Worm (Caenorhabditis elegans): ENCODE data around the gene W02B12.1.

DNA sequence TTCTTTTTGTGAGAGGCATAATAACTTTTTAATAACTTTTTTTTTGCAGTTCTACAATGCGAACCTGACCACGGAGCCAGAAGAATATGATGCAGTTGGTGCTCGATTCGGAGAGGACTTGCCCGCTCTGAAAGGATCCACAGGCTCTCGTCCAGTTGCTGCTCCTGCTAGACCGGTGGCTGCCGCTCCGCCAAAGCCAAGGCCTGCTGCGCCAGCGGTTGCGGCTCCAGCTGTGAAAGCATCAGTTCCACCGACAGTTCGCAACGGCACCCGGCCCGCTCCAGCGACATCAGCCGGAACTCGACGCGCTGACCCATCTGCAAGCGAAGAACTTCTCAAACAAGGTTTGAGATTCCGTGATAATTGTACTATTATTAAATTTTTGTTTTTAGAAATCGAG lies 5.7 kb upstream of the W02B12.1 start:
- no peak for TF ChIP-seq drap-1 (GFP tag; optimal IDR thresholded peaks at IDR 0.05)
- no peak for TF ChIP-seq pha-4 (tag; optimal IDR thresholded peaks at IDR 0.05)
- TF ChIP-seq ztf-11 (tag; optimal IDR thresholded peaks at IDR 0.05) = no peak
- TF ChIP-seq nhr-237 (tag; optimal IDR thresholded peaks at IDR 0.05) = no peak
- no peak for TF ChIP-seq nhr-76 (tag; optimal IDR thresholded peaks at IDR 0.05)
- no peak for TF ChIP-seq unc-39 (tag; optimal IDR thresholded peaks at IDR 0.05)
- no peak for TF ChIP-seq unc-62 (GFP tag; optimal IDR thresholded peaks at IDR 0.05)
- no peak for TF ChIP-seq lin-32 (GFP tag; optimal IDR thresholded peaks at IDR 0.05)
- TF ChIP-seq nhr-2 (tag; optimal IDR thresholded peaks at IDR 0.05) = no peak
- no peak for TF ChIP-seq mep-1 (tag; optimal IDR thresholded peaks at IDR 0.05)
- no peak for TF ChIP-seq nhr-12 (tag; optimal IDR thresholded peaks at IDR 0.05)
- no peak for TF ChIP-seq lsy-2 (tag; optimal IDR thresholded peaks at IDR 0.05)
